Worm (Caenorhabditis elegans) whole organism, L2 larva: Measurements from ENCODE around the gene T28D9.11.

Source experiments
- C34F6.9 ChIP-seq: fragments of 150-350 bp; optimal IDR thresholded peaks from 2 replicates; lab custom pipeline; 2014; ENCODE audit warnings: missing biosample characterization, missing genetic modification characterization
- F13H6.1 ChIP-seq: sonication (generic microtip); optimal IDR thresholded peaks from 2 replicates; lab custom pipeline; 2016; ENCODE audit warnings: missing genetic modification characterization, missing compliant biosample characterization
- Y55F3AM.14 ChIP-seq: fragments of 200-800 bp; sonication (Bioruptor generic); optimal IDR thresholded peaks from 2 replicates; lab custom pipeline; 2018; ENCODE audit warnings: mild to moderate bottlenecking, missing genetic modification characterization, missing compliant biosample characterization
- ZK546.5 ChIP-seq: sonication (generic microtip); optimal IDR thresholded peaks from 2 replicates; lab custom pipeline; 2017; ENCODE audit warnings: missing biosample characterization, missing genetic modification characterization
- alr-1 ChIP-seq: fragments of 150-350 bp; optimal IDR thresholded peaks from 2 replicates; lab custom pipeline; 2014; ENCODE audit warnings: missing biosample characterization, missing genetic modification characterization
- aly-2 ChIP-seq: fragments of 150-350 bp; optimal IDR thresholded peaks from 2 replicates; lab custom pipeline; 2014; ENCODE audit warnings: missing biosample characterization, missing genetic modification characterization
- ama-1 ChIP-seq: fragments of 150-350 bp; optimal IDR thresholded peaks from 2 replicates; lab custom pipeline; 2018; ENCODE audit warnings: inconsistent platforms
- blmp-1 ChIP-seq: sonication (generic microtip); optimal IDR thresholded peaks from 2 replicates; lab custom pipeline; 2017; ENCODE audit warnings: missing genetic modification characterization, mild to moderate bottlenecking, missing compliant biosample characterization, antibody characterized with exemption, moderate library complexity; ENCODE audit not compliant: insufficient read depth
- ceh-16 ChIP-seq: fragments of 150-350 bp; optimal IDR thresholded peaks from 2 replicates; lab custom pipeline; 2014; ENCODE audit warnings: missing biosample characterization, missing genetic modification characterization
- ceh-82 ChIP-seq: fragments of 150-350 bp; optimal IDR thresholded peaks from 2 replicates; lab custom pipeline; 2014; ENCODE audit warnings: missing biosample characterization, missing genetic modification characterization
- crh-2 ChIP-seq: sonication (generic microtip); optimal IDR thresholded peaks from 2 replicates; lab custom pipeline; 2017; ENCODE audit warnings: missing biosample characterization, missing genetic modification characterization
- dmd-4 ChIP-seq: sonication (generic microtip); optimal IDR thresholded peaks from 2 replicates; lab custom pipeline; 2017; ENCODE audit warnings: missing biosample characterization, missing genetic modification characterization
- egl-27 ChIP-seq: sonication (generic microtip); optimal IDR thresholded peaks from 3 replicates; lab custom pipeline; 2017; ENCODE audit warnings: missing biosample characterization, missing genetic modification reagents, missing genetic modification characterization
- elt-1 ChIP-seq: fragments of 150-350 bp; optimal IDR thresholded peaks from 2 replicates; lab custom pipeline; 2014; ENCODE audit warnings: missing biosample characterization, missing genetic modification characterization
- elt-3 ChIP-seq: sonication (generic microtip); optimal IDR thresholded peaks from 2 replicates; lab custom pipeline; 2017; ENCODE audit warnings: missing biosample characterization, missing genetic modification characterization
- fos-1 ChIP-seq: fragments of 150-350 bp; optimal IDR thresholded peaks from 2 replicates; lab custom pipeline; 2014; ENCODE audit warnings: missing biosample characterization, missing genetic modification characterization
- gmeb-1 ChIP-seq: fragments of 150-350 bp; optimal IDR thresholded peaks from 2 replicates; lab custom pipeline; 2014; ENCODE audit warnings: missing biosample characterization, missing genetic modification characterization
- lin-11 ChIP-seq: fragments of 150-350 bp; sonication (generic microtip); optimal IDR thresholded peaks from 2 replicates; lab custom pipeline; 2014; ENCODE audit warnings: missing biosample characterization, missing genetic modification characterization, inconsistent platforms, mixed read lengths
- lin-13 ChIP-seq: fragments of 150-350 bp; optimal IDR thresholded peaks from 2 replicates; lab custom pipeline; 2014; ENCODE audit warnings: missing biosample characterization, missing genetic modification reagents, missing genetic modification characterization
- lin-39 ChIP-seq: fragments of 150-350 bp; optimal IDR thresholded peaks from 2 replicates; lab custom pipeline; 2014; ENCODE audit warnings: missing biosample characterization, missing genetic modification reagents, missing genetic modification characterization
- lsy-2 ChIP-seq, 2 experiments: fragments of 150-350 bp in 1 of 2; sonication (generic microtip) in 1 of 2; optimal IDR thresholded peaks; 2 replicates each; lab custom pipeline; 2014 to 2017; ENCODE audit warnings: missing biosample characterization in 2 of 2, missing genetic modification characterization in 2 of 2
- mab-5 ChIP-seq: fragments of 150-350 bp; optimal IDR thresholded peaks from 2 replicates; lab custom pipeline; 2014; ENCODE audit warnings: missing biosample characterization, missing genetic modification characterization
- mbf-1 ChIP-seq: sonication (generic microtip); optimal IDR thresholded peaks from 2 replicates; lab custom pipeline; 2017; ENCODE audit warnings: missing biosample characterization, missing genetic modification characterization
- mdl-1 ChIP-seq, 2 experiments: fragments of 150-350 bp in 1 of 2; sonication (generic microtip) in 1 of 2; optimal IDR thresholded peaks; 2 replicates each; lab custom pipeline; 2017; ENCODE audit warnings: missing biosample characterization in 2 of 2, missing genetic modification characterization in 2 of 2
- nhr-10 ChIP-seq: sonication (generic microtip); optimal IDR thresholded peaks from 2 replicates; lab custom pipeline; 2017; ENCODE audit warnings: missing biosample characterization, missing genetic modification characterization
- nhr-11 ChIP-seq: fragments of 150-350 bp; optimal IDR thresholded peaks from 2 replicates; lab custom pipeline; 2014; ENCODE audit warnings: missing biosample characterization, missing genetic modification characterization
- nhr-12 ChIP-seq: fragments of 150-350 bp; optimal IDR thresholded peaks from 2 replicates; lab custom pipeline; 2014; ENCODE audit warnings: missing biosample characterization, missing genetic modification characterization
- nhr-129 ChIP-seq: fragments of 150-350 bp; optimal IDR thresholded peaks from 2 replicates; lab custom pipeline; 2014; ENCODE audit warnings: missing biosample characterization, missing genetic modification characterization
- nhr-21 ChIP-seq: fragments of 150-350 bp; optimal IDR thresholded peaks from 2 replicates; lab custom pipeline; 2014; ENCODE audit warnings: missing biosample characterization, missing genetic modification characterization
- nhr-23 ChIP-seq: fragments of 150-350 bp; optimal IDR thresholded peaks from 2 replicates; lab custom pipeline; 2014; ENCODE audit warnings: missing biosample characterization, missing genetic modification reagents, missing genetic modification characterization
- nhr-237 ChIP-seq: fragments of 150-350 bp; optimal IDR thresholded peaks from 2 replicates; lab custom pipeline; 2014; ENCODE audit warnings: missing biosample characterization, missing genetic modification characterization
- nhr-6 ChIP-seq: fragments of 150-350 bp; optimal IDR thresholded peaks from 2 replicates; lab custom pipeline; 2014; ENCODE audit warnings: missing biosample characterization, missing genetic modification characterization
- nhr-77 ChIP-seq: fragments of 150-350 bp; optimal IDR thresholded peaks from 2 replicates; lab custom pipeline; 2014; ENCODE audit warnings: missing biosample characterization, missing genetic modification characterization
- sem-4 ChIP-seq: fragments of 150-350 bp; optimal IDR thresholded peaks from 2 replicates; lab custom pipeline; 2014; ENCODE audit warnings: missing biosample characterization, missing genetic modification reagents, missing genetic modification characterization
- skn-1 ChIP-seq: sonication (generic microtip); optimal IDR thresholded peaks from 2 replicates; lab custom pipeline; 2017; ENCODE audit warnings: missing biosample characterization, missing genetic modification characterization
- sma-3 ChIP-seq: sonication (generic microtip); optimal IDR thresholded peaks from 2 replicates; lab custom pipeline; 2016; ENCODE audit warnings: missing genetic modification reagents, missing genetic modification characterization, missing compliant biosample characterization
- sma-9 ChIP-seq, 2 experiments: fragments of 150-350 bp in 1 of 2; sonication (generic microtip) in 1 of 2; optimal IDR thresholded peaks; 2 replicates each; lab custom pipeline; 2014 to 2016; ENCODE audit warnings: missing genetic modification characterization in 2 of 2, mild to moderate bottlenecking in 1 of 2, missing biosample characterization in 1 of 2, missing compliant biosample characterization in 1 of 2, missing genetic modification reagents in 1 of 2, moderate library complexity in 1 of 2
- snpc-4 ChIP-seq: fragments of 150-350 bp; optimal IDR thresholded peaks from 2 replicates; lab custom pipeline; 2014; ENCODE audit warnings: missing biosample characterization, missing genetic modification characterization
- unc-39 ChIP-seq: fragments of 150-350 bp; optimal IDR thresholded peaks from 2 replicates; lab custom pipeline; 2014; ENCODE audit warnings: missing biosample characterization, missing genetic modification characterization
- unc-55 ChIP-seq: fragments of 150-350 bp; sonication (generic microtip); optimal IDR thresholded peaks from 3 replicates; lab custom pipeline; 2014; ENCODE audit warnings: missing biosample characterization, missing genetic modification reagents, missing genetic modification characterization
- unc-62 ChIP-seq: fragments of 150-350 bp; optimal IDR thresholded peaks from 2 replicates; lab custom pipeline; 2014; ENCODE audit warnings: missing biosample characterization, missing genetic modification reagents, missing genetic modification characterization
- zag-1 ChIP-seq: fragments of 150-350 bp; optimal IDR thresholded peaks from 2 replicates; lab custom pipeline; 2014; ENCODE audit warnings: missing biosample characterization, missing genetic modification characterization
- ztf-1 ChIP-seq: fragments of 200-800 bp; sonication (Bioruptor generic); conservative IDR thresholded peaks from 2 replicates; pipeline ENCODE4 v1.3.6; 2022; ENCODE audit warnings: missing genetic modification characterization, missing compliant biosample characterization
- ztf-11 ChIP-seq: sonication (generic microtip); optimal IDR thresholded peaks from 2 replicates; lab custom pipeline; 2017; ENCODE audit warnings: missing biosample characterization, missing genetic modification characterization

T28D9.11 gene

ce11 chrII:6491817-6492452 is at the start of gene T28D9.11, which contains the start of gene T28D9.1:
Gene T28D9.11, minus strand, starts transcription at chrII:6491993.
Gene T28D9.1, plus strand, starts transcription at chrII:6492402.
- TF ChIP-seq fos-1 (tag; lab: Kevin White, UChicago) = peak; percentile 34
- TF ChIP-seq mab-5 (tag; lab: Kevin White, UChicago) = no peak
- TF ChIP-seq ceh-82 = no peak
- TF ChIP-seq F13H6.1 (tag; lab: Kevin White, UChicago) = peak; percentile 67
- no peak for TF ChIP-seq lin-39
- peak; percentile 82 for TF ChIP-seq nhr-129 (tag; lab: Kevin White, UChicago)
- no peak for TF ChIP-seq blmp-1 (tag; lab: Kevin White, UChicago)
- no peak for TF ChIP-seq nhr-237 (tag; lab: Kevin White, UChicago)
- TF ChIP-seq unc-62 (GFP tag; lab: Kevin White, UChicago) = no peak
- TF ChIP-seq lsy-2 (tag; optimal IDR thresholded peaks at IDR 0.05; lab: Kevin White, UChicago) = peak in 1 of 2 experiments; percentile 68
- TF ChIP-seq mdl-1 (tag; optimal IDR thresholded peaks at IDR 0.05; lab: Kevin White, UChicago) = peak; percentile 9 to 41
- TF ChIP-seq lin-11 (tag; lab: Kevin White, UChicago) = peak; percentile 60
- no peak for TF ChIP-seq nhr-77
- no peak for TF ChIP-seq sma-3 (GFP tag; lab: Kevin White, UChicago)
- TF ChIP-seq nhr-21 (tag; lab: Kevin White, UChicago) = peak; percentile 45
- TF ChIP-seq sma-9 (GFP tag; optimal IDR thresholded peaks at IDR 0.05; lab: Kevin White, UChicago) = peak; percentile 7
- TF ChIP-seq sma-9 (tag; optimal IDR thresholded peaks at IDR 0.05; lab: Kevin White, UChicago) = no peak
- no peak for TF ChIP-seq nhr-11
- TF ChIP-seq nhr-6 (tag; lab: Kevin White, UChicago) = no peak
- peak; percentile 19 for TF ChIP-seq lin-13 (GFP tag; lab: Kevin White, UChicago)
- TF ChIP-seq dmd-4 (tag; lab: Kevin White, UChicago) = no peak
- TF ChIP-seq aly-2 (tag; lab: Kevin White, UChicago) = no peak
- peak; percentile 5 for TF ChIP-seq ceh-16 (tag; lab: Kevin White, UChicago)
- peak; percentile 94 for TF ChIP-seq snpc-4 (tag; lab: Kevin White, UChicago)
- TF ChIP-seq crh-2 (tag; lab: Kevin White, UChicago) = peak; percentile 3
- TF ChIP-seq alr-1 (tag; lab: Kevin White, UChicago) = no peak
- no peak for TF ChIP-seq skn-1 (tag; lab: Kevin White, UChicago)
- TF ChIP-seq gmeb-1 (tag; lab: Kevin White, UChicago) = no peak
- TF ChIP-seq C34F6.9 = peak; percentile 47
- TF ChIP-seq unc-39 (tag; lab: Kevin White, UChicago) = peak; percentile 36
- TF ChIP-seq elt-1 (tag; lab: Kevin White, UChicago) = no peak
- TF ChIP-seq Y55F3AM.14 = no peak
- TF ChIP-seq zag-1 (tag; lab: Kevin White, UChicago) = peak; percentile 40
- no peak for TF ChIP-seq ztf-11
- no peak for TF ChIP-seq mbf-1 (tag; lab: Kevin White, UChicago)
- TF ChIP-seq nhr-12 (tag; lab: Kevin White, UChicago) = no peak
- no peak for TF ChIP-seq elt-3 (tag; lab: Kevin White, UChicago)
- TF ChIP-seq sem-4 (tag; lab: Kevin White, UChicago) = no peak
- TF ChIP-seq ama-1 (lab: Kevin White, UChicago) = peak; percentile 23
- no peak for TF ChIP-seq nhr-10 (tag; lab: Kevin White, UChicago)
- TF ChIP-seq egl-27 (tag; lab: Kevin White, UChicago) = peak; percentile 9
- peak; percentile 66 for TF ChIP-seq unc-55 (GFP tag; lab: Kevin White, UChicago)
- TF ChIP-seq ztf-1 (GFP tag; lab: Robert Waterston, UW) = no peak

DNA sequence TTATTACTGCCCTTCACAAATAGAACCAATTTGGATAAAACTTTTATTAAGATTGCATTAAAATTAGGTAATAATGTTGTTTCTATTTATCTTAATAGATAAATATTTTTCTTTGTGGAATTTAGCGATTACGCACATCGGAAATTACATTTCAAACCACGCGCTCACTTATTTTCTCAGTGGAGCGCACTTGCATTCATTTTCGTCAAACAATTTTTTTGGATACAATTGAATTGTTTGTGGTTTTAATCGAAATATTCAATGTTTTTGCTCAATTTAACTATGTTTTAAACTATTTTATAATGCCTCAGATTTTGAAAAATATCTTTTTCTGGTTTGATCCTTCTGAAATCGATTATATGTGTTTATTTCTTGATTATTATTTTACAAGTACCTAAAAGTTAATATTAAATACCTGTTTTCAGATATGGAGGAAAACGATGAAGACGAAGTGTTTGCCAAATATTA is 44.2 kb upstream of the T28D9.11 start, which contains the start of gene utp-20:
Gene utp-20, plus strand, starts transcription at position 418 of the 468 bp plus-strand sequence.
- TF ChIP-seq skn-1 (tag; lab: Kevin White, UChicago) = no peak
- TF ChIP-seq ama-1 (lab: Kevin White, UChicago) = no peak
- TF ChIP-seq aly-2 (tag; lab: Kevin White, UChicago) = no peak
- TF ChIP-seq lsy-2 (tag; optimal IDR thresholded peaks at IDR 0.05; lab: Kevin White, UChicago) = peak in 1 of 2 experiments; percentile 81
- no peak for TF ChIP-seq zag-1 (tag; lab: Kevin White, UChicago)
- peak; percentile 30 for TF ChIP-seq sma-9 (GFP tag; optimal IDR thresholded peaks at IDR 0.05; lab: Kevin White, UChicago)
- TF ChIP-seq sma-9 (tag; optimal IDR thresholded peaks at IDR 0.05; lab: Kevin White, UChicago) = no peak
- TF ChIP-seq nhr-129 (tag; lab: Kevin White, UChicago) = peak; percentile 61
- no peak for TF ChIP-seq Y55F3AM.14
- peak; percentile 55 for TF ChIP-seq sma-3 (GFP tag; lab: Kevin White, UChicago)
- no peak for TF ChIP-seq elt-1 (tag; lab: Kevin White, UChicago)
- TF ChIP-seq dmd-4 (tag; lab: Kevin White, UChicago) = no peak
- TF ChIP-seq mbf-1 (tag; lab: Kevin White, UChicago) = no peak
- peak; percentile 64 for TF ChIP-seq C34F6.9
- no peak for TF ChIP-seq ztf-1 (GFP tag; lab: Robert Waterston, UW)
- TF ChIP-seq ztf-11 = no peak
- no peak for TF ChIP-seq nhr-12 (tag; lab: Kevin White, UChicago)
- TF ChIP-seq gmeb-1 (tag; lab: Kevin White, UChicago) = peak; percentile 90
- no peak for TF ChIP-seq nhr-23 (tag; lab: Kevin White, UChicago)
- TF ChIP-seq lin-13 (GFP tag; lab: Kevin White, UChicago) = peak; percentile 44
- TF ChIP-seq ceh-16 (tag; lab: Kevin White, UChicago) = no peak
- no peak for TF ChIP-seq unc-39 (tag; lab: Kevin White, UChicago)
- peak; percentile 13 for TF ChIP-seq mab-5 (tag; lab: Kevin White, UChicago)
- TF ChIP-seq crh-2 (tag; lab: Kevin White, UChicago) = peak; percentile 44
- no peak for TF ChIP-seq unc-62 (GFP tag; lab: Kevin White, UChicago)
- no peak for TF ChIP-seq nhr-77
- TF ChIP-seq F13H6.1 (tag; lab: Kevin White, UChicago) = peak; percentile 5
- TF ChIP-seq sem-4 (tag; lab: Kevin White, UChicago) = no peak
- no peak for TF ChIP-seq snpc-4 (tag; lab: Kevin White, UChicago)
- TF ChIP-seq alr-1 (tag; lab: Kevin White, UChicago) = no peak
- no peak for TF ChIP-seq ceh-82
- no peak for TF ChIP-seq nhr-10 (tag; lab: Kevin White, UChicago)
- no peak for TF ChIP-seq nhr-237 (tag; lab: Kevin White, UChicago)
- TF ChIP-seq ZK546.5 (tag; lab: Kevin White, UChicago) = no peak
- peak; percentile 87 for TF ChIP-seq unc-55 (GFP tag; lab: Kevin White, UChicago)
